Worm (Caenorhabditis elegans) whole organism, early embryonic: Measurements from ENCODE around the gene spp-28.

Experiments used
- aly-1 ChIP-seq: sonication (generic microtip); optimal IDR thresholded peaks from 2 replicates; lab custom pipeline; 2016; ENCODE audit warnings: missing genetic modification characterization, missing compliant biosample characterization
- ama-1 ChIP-seq: fragments of 150-350 bp; optimal IDR thresholded peaks from 2 replicates; lab custom pipeline; 2014
- ceh-36 ChIP-seq: sonication (generic microtip); optimal IDR thresholded peaks from 2 replicates; lab custom pipeline; 2016; ENCODE audit warnings: missing genetic modification characterization, inconsistent platforms, missing compliant biosample characterization
- ets-7 ChIP-seq: sonication (generic microtip); optimal IDR thresholded peaks from 2 replicates; lab custom pipeline; 2016; ENCODE audit warnings: missing genotype, missing genetic modification characterization, missing compliant biosample characterization
- flt-1 ChIP-seq: fragments of 200-800 bp; sonication (Bioruptor generic); IDR thresholded peaks from 2 replicates; pipeline ENCODE4 v1.3.6; 2022; ENCODE audit warnings: missing genetic modification characterization, missing compliant biosample characterization
- pes-1 ChIP-seq: fragments of 200-800 bp; sonication (Bioruptor generic); IDR thresholded peaks from 2 replicates; pipeline ENCODE4 v1.3.6; 2022; ENCODE audit warnings: missing genetic modification reagents, missing genetic modification characterization, missing compliant biosample characterization
- tbx-11 ChIP-seq: fragments of 200-800 bp; sonication (Bioruptor generic); IDR thresholded peaks from 2 replicates; pipeline ENCODE4 v1.3.6; 2022; ENCODE audit warnings: missing genetic modification characterization, missing compliant biosample characterization
- tra-4 ChIP-seq: sonication (generic microtip); optimal IDR thresholded peaks from 2 replicates; lab custom pipeline; 2017; ENCODE audit warnings: missing genetic modification characterization, missing compliant biosample characterization

ce11 chrIII:4237660-4238059 is 47.5 kb upstream of the spp-28 start:
- TF ChIP-seq aly-1 (tag; lab: Kevin White, UChicago), result no peak
- TF ChIP-seq ceh-36 (tag; lab: Kevin White, UChicago), result no peak
- TF ChIP-seq tra-4, result no peak
- no peak for TF ChIP-seq pes-1 (GFP tag; lab: Robert Waterston, UW)
- TF ChIP-seq tbx-11 (GFP tag; lab: Robert Waterston, UW), result no peak
- TF ChIP-seq ama-1, result no peak
- no peak for TF ChIP-seq ets-7 (tag; lab: Kevin White, UChicago)
- no peak for TF ChIP-seq flt-1 (GFP tag; lab: Robert Waterston, UW)
